Worm (Caenorhabditis elegans) whole organism, L4/young adult: ENCODE results near the gene srj-25.

Experiments
- dao-5 ChIP-seq: sonication (generic microtip); optimal IDR thresholded peaks from 2 replicates; lab custom pipeline; 2016; ENCODE audit warnings: missing genotype, missing genetic modification characterization, moderate library complexity, missing compliant biosample characterization
- him-1 ChIP-seq: sonication (generic microtip); optimal IDR thresholded peaks from 2 replicates; lab custom pipeline; 2016; ENCODE audit warnings: missing genotype, missing genetic modification reagents, missing genetic modification characterization, missing compliant biosample characterization

- TF ChIP-seq dao-5 (tag; lab: Kevin White, UChicago), result no peak
- TF ChIP-seq him-1 (tag; lab: Kevin White, UChicago), result no peak
These were observed 43.2 kb downstream of the srj-25 start, which contains the start of gene srx-4 for ce11 chrV:692720-693422.
